Worm (Caenorhabditis elegans): ENCODE data around the gene C16A11.4.

C16A11.4 gene

DNA sequence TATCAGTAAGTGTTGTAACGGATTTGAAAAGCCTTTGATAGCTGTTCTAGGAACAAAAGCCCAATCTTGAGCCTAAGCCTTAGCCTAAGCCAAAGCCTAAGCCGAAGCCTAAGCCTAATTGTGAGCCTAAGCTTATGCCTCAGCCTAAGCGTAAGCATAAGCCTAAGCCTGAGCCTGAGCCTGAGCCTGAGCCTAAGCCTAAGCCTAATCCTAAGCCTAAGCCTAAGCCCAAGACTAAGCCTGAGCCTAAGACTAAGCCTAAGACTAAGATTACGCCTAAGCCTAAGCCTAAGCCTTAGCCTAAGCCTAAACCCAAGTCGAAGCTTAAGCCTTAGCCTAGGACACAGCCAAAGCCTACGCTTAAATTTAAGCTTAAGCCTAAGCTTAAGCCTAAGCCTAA is 50.8 kb downstream of the C16A11.4 start:
- TF ChIP-seq mep-1 (tag; optimal IDR thresholded peaks at IDR 0.05) (no peak), hlh-17 (GFP tag; optimal IDR thresholded peaks at IDR 0.05; ENCODE audit: borderline replicate concordance) (no peak), mab-9 (GFP tag; IDR thresholded peaks at IDR 0.05) (no peak), aha-1 (tag; optimal IDR thresholded peaks at IDR 0.05) (no peak), sup-37 (GFP tag; optimal IDR thresholded peaks at IDR 0.05) (no peak), C04F5.9 (tag; optimal IDR thresholded peaks at IDR 0.05) (no peak), nhr-237 (tag; optimal IDR thresholded peaks at IDR 0.05) (no peak), lin-35 (GFP tag; optimal IDR thresholded peaks at IDR 0.05) (no peak), alr-1 (tag; optimal IDR thresholded peaks at IDR 0.05; ENCODE audit: borderline replicate concordance) (no peak), zag-1 (tag; optimal IDR thresholded peaks at IDR 0.05) (no peak), efl-3 (GFP tag; optimal IDR thresholded peaks at IDR 0.05) (no peak), elt-3 (tag; optimal IDR thresholded peaks at IDR 0.05) (no peak), fkh-8 (tag; optimal IDR thresholded peaks at IDR 0.05) (no peak), rnt-1 (tag; optimal IDR thresholded peaks at IDR 0.05) (no peak), hlh-4 (tag; optimal IDR thresholded peaks at IDR 0.05) (no peak), Y116A8C.19 (tag; optimal IDR thresholded peaks at IDR 0.05; ENCODE audit: borderline replicate concordance) (no peak), nhr-71 (tag; optimal IDR thresholded peaks at IDR 0.05) (no peak), nhr-28 (tag; optimal IDR thresholded peaks at IDR 0.05) (no peak), ets-5 (GFP tag; IDR thresholded peaks at IDR 0.05) (no peak)

All from whole organism, L1 larva.